Fruit fly (Drosophila melanogaster): ENCODE measurements around the gene mtSSB.
A peak's percentile ranks its signal among the peaks of the same experiment; 100 is the strongest.

Gene mtSSB

dm6 chr3R:16207074-16207609 is 2.1 kb upstream of the mtSSB start (continued):
- TF ChIP-seq achi (GFP tag; optimal IDR thresholded peaks at IDR 0.05) (no peak), vri (GFP tag; optimal IDR thresholded peaks at IDR 0.05) (peak; percentile 59), svp (GFP tag) (peak; percentile 92), CG11294 (GFP tag; IDR thresholded peaks at IDR 0.05) (no peak), CG16779 (tag; optimal IDR thresholded peaks at IDR 0.05) (no peak), Eip78C (GFP tag) (peak; percentile 18), ss (GFP tag; optimal IDR thresholded peaks at IDR 0.05) (peak in 1 of 2 experiments; percentile 68), OdsH (GFP tag; optimal IDR thresholded peaks at IDR 0.05) (no peak), CG11762 (GFP tag; optimal IDR thresholded peaks at IDR 0.05; ENCODE audit: insufficient read depth) (no peak), CG8632 (GFP tag; optimal IDR thresholded peaks at IDR 0.05) (no peak), CG34406 (GFP tag; optimal IDR thresholded peaks at IDR 0.05) (no peak), eg (GFP tag; IDR thresholded peaks at IDR 0.05) (peak; percentile 63; the same call in 2 of the 3 replicates), CG6808 (GFP tag; optimal IDR thresholded peaks at IDR 0.05) (no peak), net (GFP tag; optimal IDR thresholded peaks at IDR 0.05) (no peak), salr (GFP tag; optimal IDR thresholded peaks at IDR 0.05) (no peak), CG10669 (GFP tag; optimal IDR thresholded peaks at IDR 0.05) (no peak), pdm3 (GFP tag; optimal IDR thresholded peaks at IDR 0.05) (no peak), Lpt (GFP tag; optimal IDR thresholded peaks at IDR 0.05) (peak; percentile 84), Blimp-1 (GFP tag; optimal IDR thresholded peaks at IDR 0.05) (no peak), CG3032 (tag; optimal IDR thresholded peaks at IDR 0.05) (no peak), CG11902 (GFP tag; optimal IDR thresholded peaks at IDR 0.05) (no peak), CG15336 (GFP tag; IDR thresholded peaks at IDR 0.05) (peak; percentile 39; the same call in 1 of the 2 replicates)

- peak; percentile 61 for TF ChIP-seq CG9139 (GFP tag; optimal IDR thresholded peaks at IDR 0.05)
- TF ChIP-seq CG8319 (GFP tag; optimal IDR thresholded peaks at IDR 0.05): no peak
- no peak for TF ChIP-seq fd85E (GFP tag; optimal IDR thresholded peaks at IDR 0.05)
- TF ChIP-seq Smox (GFP tag; optimal IDR thresholded peaks at IDR 0.05): no peak
- no peak for TF ChIP-seq CG10669 (GFP tag; optimal IDR thresholded peaks at IDR 0.05)
- no peak for TF ChIP-seq CG11902 (GFP tag; optimal IDR thresholded peaks at IDR 0.05)
- peak; percentile 87 for TF ChIP-seq CG3919 (GFP tag; optimal IDR thresholded peaks at IDR 0.05)
- TF ChIP-seq Blimp-1 (GFP tag; optimal IDR thresholded peaks at IDR 0.05): no peak
- no peak for TF ChIP-seq CG3032 (tag; optimal IDR thresholded peaks at IDR 0.05)
- TF ChIP-seq achi (GFP tag; optimal IDR thresholded peaks at IDR 0.05): no peak
- peak; percentile 63; the same call in 2 of the 3 replicates for TF ChIP-seq eg (GFP tag; IDR thresholded peaks at IDR 0.05)
- no peak for TF ChIP-seq Sox102F (GFP tag; optimal IDR thresholded peaks at IDR 0.05)
- TF ChIP-seq Sox15 (GFP tag; optimal IDR thresholded peaks at IDR 0.05): no peak
- TF ChIP-seq Sox14 (GFP tag; optimal IDR thresholded peaks at IDR 0.05): no peak
- no peak for TF ChIP-seq fkh (GFP tag; optimal IDR thresholded peaks at IDR 0.05)
- TF ChIP-seq CG6854 (GFP tag; optimal IDR thresholded peaks at IDR 0.05): peak; percentile 92
- no peak for TF ChIP-seq lz (GFP tag; optimal IDR thresholded peaks at IDR 0.05)
- no peak for TF ChIP-seq acj6 (GFP tag; optimal IDR thresholded peaks at IDR 0.05)
- TF ChIP-seq svp (GFP tag): no peak
- no peak for TF ChIP-seq Eip93F (GFP tag; optimal IDR thresholded peaks at IDR 0.05)
- no peak for TF ChIP-seq Hr39 (GFP tag; optimal IDR thresholded peaks at IDR 0.05)
- no peak for TF ChIP-seq Hr4 (GFP tag; optimal IDR thresholded peaks at IDR 0.05)
- no peak for TF ChIP-seq CG4318 (GFP tag; optimal IDR thresholded peaks at IDR 0.05)
- TF ChIP-seq pdm3 (GFP tag; optimal IDR thresholded peaks at IDR 0.05): no peak
- TF ChIP-seq Gug (GFP tag; IDR thresholded peaks at IDR 0.05): no peak
- no peak for TF ChIP-seq net (GFP tag; optimal IDR thresholded peaks at IDR 0.05)
- TF ChIP-seq cyc (GFP tag; optimal IDR thresholded peaks at IDR 0.05): no peak
- TF ChIP-seq dac (GFP tag; optimal IDR thresholded peaks at IDR 0.05): no peak
- TF ChIP-seq fd59A (GFP tag; optimal IDR thresholded peaks at IDR 0.05): no peak
- no peak for TF ChIP-seq Hr38 (GFP tag; optimal IDR thresholded peaks at IDR 0.05)
- no peak for TF ChIP-seq esn (GFP tag; optimal IDR thresholded peaks at IDR 0.05)
- TF ChIP-seq CG16779 (tag; optimal IDR thresholded peaks at IDR 0.05): no peak
- no peak for TF ChIP-seq dsx (GFP tag; optimal IDR thresholded peaks at IDR 0.05; ENCODE audit: poor library complexity, severe bottlenecking)
- no peak for TF ChIP-seq topi (GFP tag; optimal IDR thresholded peaks at IDR 0.05)
- TF ChIP-seq Ets96B (tag; optimal IDR thresholded peaks at IDR 0.05): no peak
- TF ChIP-seq CG11762 (GFP tag; optimal IDR thresholded peaks at IDR 0.05; ENCODE audit: insufficient read depth): no peak
- no peak for TF ChIP-seq CG8632 (GFP tag; optimal IDR thresholded peaks at IDR 0.05)
- no peak for TF ChIP-seq vri (GFP tag; optimal IDR thresholded peaks at IDR 0.05)
- peak; percentile 57 for TF ChIP-seq Eip78C (GFP tag)
- no peak for TF ChIP-seq CG6792 (GFP tag; optimal IDR thresholded peaks at IDR 0.05)
These were observed 1.1 kb upstream of the mtSSB start for dm6 chr3R:16206162-16206561.
